Fruit fly (Drosophila melanogaster) whole organism, embryonic: ENCODE results near the gene Ufl1.

Experiments used
- ATbp ChIP-seq: fragments of 200-800 bp; sonication (Bioruptor generic); optimal IDR thresholded peaks from 2 replicates; lab custom pipeline; 2017; ENCODE audit warnings: missing biosample characterization, mild to moderate bottlenecking, missing genetic modification characterization, missing genetic modification reagents
- Atf6 ChIP-seq: fragments of 200-800 bp; sonication (Bioruptor generic); IDR thresholded peaks from 2 replicates; pipeline ENCODE4 v1.3.6; 2022; ENCODE audit warnings: missing biosample characterization, missing genetic modification characterization
- BEAF-32 ChIP-seq: fragments of 200-800 bp; sonication (Bioruptor generic); optimal IDR thresholded peaks from 3 replicates; lab custom pipeline; 2017; ENCODE audit warnings: missing biosample characterization, missing genetic modification characterization, mild to moderate bottlenecking, moderate library complexity, missing genetic modification reagents
- CG10267 ChIP-seq: fragments of 200-800 bp; sonication (Bioruptor generic); optimal IDR thresholded peaks from 2 replicates; lab custom pipeline; 2018; ENCODE audit warnings: missing biosample characterization, mild to moderate bottlenecking, missing genetic modification characterization, moderate library complexity
- CG10366 ChIP-seq: fragments of 200-800 bp; sonication (Bioruptor generic); IDR thresholded peaks from 2 replicates; pipeline ENCODE4 v1.3.6; 2022; ENCODE audit warnings: missing biosample characterization, missing genetic modification characterization
- CG14710 ChIP-seq: fragments of 200-800 bp; sonication (Bioruptor generic); optimal IDR thresholded peaks from 3 replicates; lab custom pipeline; 2019; ENCODE audit warnings: missing biosample characterization, mild to moderate bottlenecking, missing genetic modification characterization, moderate library complexity
- CG15514 ChIP-seq: fragments of 200-800 bp; sonication (Bioruptor generic); optimal IDR thresholded peaks from 3 replicates; lab custom pipeline; 2017; ENCODE audit warnings: missing biosample characterization, missing genetic modification characterization, mild to moderate bottlenecking, moderate library complexity, missing genetic modification reagents
- CG1602 ChIP-seq: fragments of 200-800 bp; sonication (Bioruptor generic); optimal IDR thresholded peaks from 3 replicates; lab custom pipeline; 2016; ENCODE audit warnings: missing biosample characterization, missing genetic modification characterization
- CG17612 ChIP-seq: fragments of 200-800 bp; sonication (Bioruptor generic); IDR thresholded peaks from 2 replicates; pipeline ENCODE4 v1.3.6; 2022; ENCODE audit warnings: missing biosample characterization, missing genetic modification characterization
- CG17829 ChIP-seq: fragments of 200-800 bp; optimal IDR thresholded peaks from 2 replicates; lab custom pipeline; 2019; ENCODE audit warnings: missing biosample characterization, mild to moderate bottlenecking, missing genetic modification characterization, moderate library complexity
- CG2116 ChIP-seq: fragments of 200-800 bp; sonication (Bioruptor generic); optimal IDR thresholded peaks from 3 replicates; lab custom pipeline; 2018; ENCODE audit warnings: missing biosample characterization, mild to moderate bottlenecking, missing genetic modification characterization
- CG3995 ChIP-seq: fragments of 200-800 bp; sonication (Bioruptor generic); optimal IDR thresholded peaks from 3 replicates; lab custom pipeline; 2016; ENCODE audit warnings: missing biosample characterization, missing genetic modification characterization
- CG4282 ChIP-seq: fragments of 200-800 bp; sonication (Bioruptor generic); optimal IDR thresholded peaks from 2 replicates; lab custom pipeline; 2016; ENCODE audit warnings: missing biosample characterization, missing genetic modification characterization
- CG7556 ChIP-seq: fragments of 200-800 bp; sonication (Bioruptor generic); optimal IDR thresholded peaks from 2 replicates; lab custom pipeline; 2017; ENCODE audit warnings: missing biosample characterization, mild to moderate bottlenecking, missing genetic modification characterization
- Dll ChIP-seq: fragments of 200-800 bp; sonication (Bioruptor generic); IDR thresholded peaks from 4 replicates; pipeline ENCODE4 v1.3.6; 2022; ENCODE audit warnings: missing biosample characterization, missing genetic modification characterization; ENCODE audit not compliant: partially characterized antibody
- Ets97D ChIP-seq: fragments of 200-800 bp; sonication (Bioruptor generic); optimal IDR thresholded peaks from 3 replicates; lab custom pipeline; 2016; ENCODE audit warnings: missing biosample characterization, missing genetic modification characterization
- Fer1 ChIP-seq: fragments of 200-800 bp; sonication (Bioruptor generic); optimal IDR thresholded peaks from 2 replicates; lab custom pipeline; 2017; ENCODE audit warnings: missing biosample characterization, mild to moderate bottlenecking, missing genetic modification characterization
- Gug ChIP-seq: fragments of 200-800 bp; sonication (Bioruptor generic); IDR thresholded peaks from 4 replicates; pipeline ENCODE4 v1.3.6; 2022; ENCODE audit warnings: missing biosample characterization, missing genetic modification characterization
- HmgZ ChIP-seq: fragments of 200-800 bp; sonication (Bioruptor generic); optimal IDR thresholded peaks from 2 replicates; lab custom pipeline; 2018; ENCODE audit warnings: missing biosample characterization, mild to moderate bottlenecking, missing genetic modification characterization
- Hmr ChIP-seq: fragments of 200-800 bp; sonication (Bioruptor generic); optimal IDR thresholded peaks from 3 replicates; lab custom pipeline; 2017; ENCODE audit warnings: mild to moderate bottlenecking, missing biosample characterization, missing genetic modification reagents, missing genetic modification characterization
- Max ChIP-seq: fragments of 200-800 bp; sonication (Bioruptor generic); optimal IDR thresholded peaks from 2 replicates; lab custom pipeline; 2016; ENCODE audit warnings: missing biosample characterization, mild to moderate bottlenecking, missing genetic modification characterization
- Med ChIP-seq: fragments of 200-800 bp; sonication (Bioruptor generic); peaks from one replicate; lab custom pipeline; 2016; ENCODE audit warnings: missing biosample characterization, missing genetic modification characterization, mild to moderate bottlenecking, inconsistent platforms, moderate library complexity
- NFAT ChIP-seq: fragments of 200-800 bp; sonication (Bioruptor generic); IDR thresholded peaks from 2 replicates; pipeline ENCODE4 v1.3.6; 2022; ENCODE audit warnings: missing biosample characterization, missing genetic modification characterization
- Ptx1 ChIP-seq: fragments of 200-800 bp; sonication (Bioruptor generic); IDR thresholded peaks from 2 replicates; pipeline ENCODE4 v1.3.6; 2022; ENCODE audit warnings: missing biosample characterization, missing genetic modification characterization
- Rfx ChIP-seq: fragments of 200-800 bp; sonication (Bioruptor generic); IDR thresholded peaks from 2 replicates; pipeline ENCODE4 v1.3.6; 2022; ENCODE audit warnings: missing biosample characterization, missing genetic modification characterization
- Scr ChIP-seq: fragments of 200-800 bp; sonication (Bioruptor generic); IDR thresholded peaks from 2 replicates; pipeline ENCODE4 v1.3.6; 2022; ENCODE audit warnings: missing biosample characterization, missing genetic modification characterization; ENCODE audit not compliant: partially characterized antibody
- Sry-δ ChIP-seq: fragments of 200-800 bp; sonication (Bioruptor generic); optimal IDR thresholded peaks from 2 replicates; lab custom pipeline; 2016; ENCODE audit warnings: missing biosample characterization, missing genetic modification characterization
- bsh ChIP-seq, 2 experiments: fragments of 200-800 bp; sonication (Bioruptor generic); optimal IDR thresholded peaks; 2 replicates each; lab custom pipeline; 2017 to 2018; ENCODE audit warnings: mild to moderate bottlenecking in 2 of 2, missing biosample characterization in 2 of 2, missing genetic modification characterization in 2 of 2, moderate library complexity in 1 of 2
- ci ChIP-seq: fragments of 200-800 bp; sonication (Bioruptor generic); IDR thresholded peaks from 3 replicates; pipeline ENCODE4 v1.3.6; 2022; ENCODE audit warnings: missing biosample characterization, missing genetic modification characterization
- crp ChIP-seq, 2 experiments: fragments of 200-800 bp; sonication (Bioruptor generic); optimal IDR thresholded peaks; 2 replicates in 1 of 2; 3 replicates in 1 of 2; lab custom pipeline; 2017; ENCODE audit warnings: missing biosample characterization in 2 of 2, missing genetic modification characterization in 2 of 2, mild to moderate bottlenecking in 1 of 2, moderate library complexity in 1 of 2
- dm ChIP-seq: fragments of 200-800 bp; sonication (Bioruptor generic); optimal IDR thresholded peaks from 3 replicates; lab custom pipeline; 2016; ENCODE audit warnings: missing biosample characterization, missing genetic modification characterization
- ems ChIP-seq: fragments of 200-800 bp; sonication (Bioruptor generic); optimal IDR thresholded peaks from 3 replicates; lab custom pipeline; 2016; ENCODE audit warnings: missing biosample characterization, missing genetic modification characterization
- esg ChIP-seq: fragments of 200-800 bp; sonication (Bioruptor generic); conservative IDR thresholded peaks from 2 replicates; pipeline ENCODE4 v1.3.6; 2022; ENCODE audit warnings: missing biosample characterization, missing genetic modification characterization
- hkb ChIP-seq, 2 experiments: fragments of 200-800 bp in 1 of 2; fragments of >200 bp in 1 of 2; sonication (Bioruptor generic) in 1 of 2; IDR thresholded peaks in 1 of 2; optimal IDR thresholded peaks in 1 of 2; 2 replicates each; pipeline versions ENCODE4 v1.3.6 to Lab custom; 2017 to 2022; ENCODE audit warnings: missing biosample characterization in 1 of 2, missing genetic modification characterization in 1 of 2
- lilli ChIP-seq: fragments of 200-800 bp; sonication (Bioruptor generic); optimal IDR thresholded peaks from 3 replicates; lab custom pipeline; 2016; ENCODE audit warnings: missing biosample characterization, missing genetic modification characterization
- odd ChIP-seq: fragments of 200-800 bp; sonication (Bioruptor generic); optimal IDR thresholded peaks from 2 replicates; lab custom pipeline; 2017; ENCODE audit warnings: missing biosample characterization, mild to moderate bottlenecking, missing genetic modification characterization
- phol ChIP-seq: fragments of 200-800 bp; sonication (Bioruptor generic); optimal IDR thresholded peaks from 3 replicates; lab custom pipeline; 2018; ENCODE audit warnings: missing biosample characterization, mild to moderate bottlenecking, missing genetic modification characterization, moderate library complexity
- pzg ChIP-seq: fragments of 200-800 bp; sonication (Bioruptor generic); optimal IDR thresholded peaks from 3 replicates; lab custom pipeline; 2018; ENCODE audit warnings: missing biosample characterization, mild to moderate bottlenecking, missing genetic modification characterization, moderate library complexity
- sens ChIP-seq: fragments of 200-800 bp; sonication (Bioruptor generic); peaks from one replicate; lab custom pipeline; 2016; ENCODE audit warnings: missing biosample characterization, missing genetic modification characterization
- sisA ChIP-seq: fragments of 200-800 bp; sonication (Bioruptor generic); IDR thresholded peaks from 2 replicates; pipeline ENCODE4 v1.3.6; 2022; ENCODE audit warnings: missing biosample characterization, missing genetic modification characterization
- slbo ChIP-seq: fragments of 200-800 bp; sonication (Bioruptor generic); IDR thresholded peaks from 2 replicates; pipeline ENCODE4 v1.3.6; 2022; ENCODE audit warnings: missing biosample characterization, missing genetic modification characterization
- slou ChIP-seq: fragments of 200-800 bp; sonication (Bioruptor generic); optimal IDR thresholded peaks from 3 replicates; lab custom pipeline; 2016; ENCODE audit warnings: missing biosample characterization, missing genetic modification characterization
- sob ChIP-seq: fragments of 200-800 bp; sonication (Bioruptor generic); IDR thresholded peaks from 2 replicates; pipeline ENCODE4 v1.3.6; 2022; ENCODE audit warnings: missing biosample characterization, missing genetic modification characterization
- sqz ChIP-seq: fragments of 200-800 bp; sonication (Bioruptor generic); optimal IDR thresholded peaks from 3 replicates; lab custom pipeline; 2018; ENCODE audit warnings: missing biosample characterization, mild to moderate bottlenecking, missing genetic modification characterization
- trem ChIP-seq: fragments of 200-800 bp; optimal IDR thresholded peaks from 3 replicates; lab custom pipeline; 2019; ENCODE audit warnings: missing biosample characterization, mild to moderate bottlenecking, missing genetic modification characterization, moderate library complexity
- ttk ChIP-seq: fragments of 200-800 bp; sonication (Bioruptor generic); IDR thresholded peaks from 2 replicates; pipeline ENCODE4 v2.1.2; 2022; ENCODE audit warnings: missing biosample characterization, missing genetic modification characterization
- twi ChIP-seq: fragments of 200-800 bp; optimal IDR thresholded peaks from 2 replicates; lab custom pipeline; 2019; ENCODE audit warnings: missing biosample characterization, mild to moderate bottlenecking, missing genetic modification characterization, moderate library complexity
- vvl ChIP-seq: fragments of 200-800 bp; sonication (Bioruptor generic); IDR thresholded peaks from 2 replicates; pipeline ENCODE4 v1.3.6; 2022; ENCODE audit warnings: missing biosample characterization, missing genetic modification characterization
- zen ChIP-seq: fragments of 200-800 bp; sonication (Bioruptor generic); optimal IDR thresholded peaks from 3 replicates; lab custom pipeline; 2018; ENCODE audit warnings: missing biosample characterization, mild to moderate bottlenecking, missing genetic modification characterization, moderate library complexity

Gene Ufl1

dm6 chr3R:7093592-7093991 is 19.3 kb upstream of the Ufl1 start (continued):
- TF ChIP-seq CG17829 (tag; lab: Kevin White, UChicago) (peak; percentile 12), Dll (peak; percentile 34; the same call in 2 of the 4 replicates), HmgZ (tag; lab: Kevin White, UChicago) (peak; percentile 14), slbo (GFP tag; lab: Robert Waterston, UW) (peak; percentile 61), ems (no peak), hkb (optimal IDR thresholded peaks at IDR 0.05; lab: Kevin White, UChicago) (no peak), hkb (GFP tag; IDR thresholded peaks at IDR 0.05; lab: Robert Waterston, UW) (0 out of 2 replicates have a peak, but pooled peaks have one; percentile 14), CG10267 (tag; lab: Kevin White, UChicago) (peak; percentile 29), pzg (GFP tag; lab: Kevin White, UChicago) (peak; percentile 32), bsh (GFP tag; optimal IDR thresholded peaks at IDR 0.05; lab: Kevin White, UChicago) (peak in 1 of 2 experiments; percentile 17), CG10366 (peak; percentile 16; the same call in 1 of the 2 replicates), Rfx (GFP tag; lab: Robert Waterston, UW) (peak; percentile 43; the same call in 1 of the 2 replicates), zen (tag; lab: Kevin White, UChicago) (peak; percentile 1), CG1602 (no peak), Ets97D (GFP tag; lab: Kevin White, UChicago) (peak; percentile 7), ttk (no peak), sqz (no peak), ATbp (GFP tag; lab: Kevin White, UChicago) (no peak), BEAF-32 (peak; percentile 52), ci (no peak), crp (GFP tag; optimal IDR thresholded peaks at IDR 0.05; lab: Kevin White, UChicago) (no peak), CG4282 (GFP tag; lab: Kevin White, UChicago) (no peak), esg (peak; percentile 25; the same call in 1 of the 2 replicates), Gug (GFP tag; lab: Robert Waterston, UW) (peak; percentile 22; the same call in 1 of the 4 replicates), sisA (GFP tag; lab: Robert Waterston, UW) (0 out of 2 replicates have a peak, but pooled peaks have one; percentile 12), Ptx1 (GFP tag; lab: Robert Waterston, UW) (peak; percentile 14; the same call in 1 of the 2 replicates), CG3995 (GFP tag; lab: Kevin White, UChicago) (peak; percentile 96), vvl (GFP tag; lab: Robert Waterston, UW) (0 out of 2 replicates have a peak, but pooled peaks have one; percentile 7), Fer1 (GFP tag; lab: Kevin White, UChicago) (peak; percentile 8), sens (peak; percentile 80), dm (no peak), Med (GFP tag; lab: Kevin White, UChicago) (peak; percentile 66), sob (GFP tag; lab: Robert Waterston, UW) (peak; percentile 63), slou (GFP tag; lab: Kevin White, UChicago) (no peak), twi (no peak), CG2116 (GFP tag; lab: Kevin White, UChicago) (peak; percentile 30), Atf6 (0 out of 2 replicates have a peak, but pooled peaks have one; percentile 20), Sry-δ (GFP tag; lab: Kevin White, UChicago) (peak; percentile 60), phol (tag; lab: Kevin White, UChicago) (peak; percentile 22), CG15514 (GFP tag; lab: Kevin White, UChicago) (peak; percentile 95), CG7556 (no peak), NFAT (GFP tag; lab: Robert Waterston, UW) (peak; percentile 37; the same call in 1 of the 2 replicates), trem (tag; lab: Kevin White, UChicago) (peak; percentile 27), Max (GFP tag; lab: Kevin White, UChicago) (peak; percentile 24), CG14710 (tag; lab: Kevin White, UChicago) (peak; percentile 30), odd (GFP tag; lab: Kevin White, UChicago) (no peak), CG17612 (no peak), Hmr (GFP tag; lab: Kevin White, UChicago) (no peak), lilli (GFP tag; lab: Kevin White, UChicago) (peak; percentile 53), Scr (peak; percentile 45)
